Fruit fly (Drosophila melanogaster): Measurements from ENCODE around the gene CG32643.

The CG32643 gene

dm6 chrX:13023777-13024176 lies 39.5 kb downstream of the CG32643 start (continued):
- TF ChIP-seq jing (GFP tag; optimal IDR thresholded peaks at IDR 0.05), result no peak
- TF ChIP-seq CG6175 (GFP tag; IDR thresholded peaks at IDR 0.05), result no peak
- TF ChIP-seq CG11247 (GFP tag; IDR thresholded peaks at IDR 0.05), result no peak
- TF ChIP-seq CG10267 (tag; optimal IDR thresholded peaks at IDR 0.05), result no peak
- no peak for TF ChIP-seq onecut (GFP tag; IDR thresholded peaks at IDR 0.05)
- TF ChIP-seq CG4282 (GFP tag; optimal IDR thresholded peaks at IDR 0.05), result no peak
- 0 out of 3 replicates have a peak, but pooled peaks have one; percentile 52 for TF ChIP-seq Dbx (GFP tag; IDR thresholded peaks at IDR 0.05)
- no peak for TF ChIP-seq CG5245 (GFP tag; optimal IDR thresholded peaks at IDR 0.05)
- TF ChIP-seq Sry-β (GFP tag; optimal IDR thresholded peaks at IDR 0.05), result no peak
- no peak for TF ChIP-seq gsb (GFP tag; IDR thresholded peaks at IDR 0.05)
- no peak for TF ChIP-seq E2f1 (GFP tag; IDR thresholded peaks at IDR 0.05)
- TF ChIP-seq nau (GFP tag; optimal IDR thresholded peaks at IDR 0.05), result no peak
- no peak for TF ChIP-seq Hr3 (GFP tag; optimal IDR thresholded peaks at IDR 0.05)
- TF ChIP-seq CG9727 (GFP tag; optimal IDR thresholded peaks at IDR 0.05), result peak; percentile 16
- no peak for TF ChIP-seq Mrtf (GFP tag; IDR thresholded peaks at IDR 0.05)
- no peak for TF ChIP-seq CG13123 (GFP tag; optimal IDR thresholded peaks at IDR 0.05)
- no peak for TF ChIP-seq TFAM (GFP tag; optimal IDR thresholded peaks at IDR 0.05)
- no peak for TF ChIP-seq CG4854 (GFP tag; optimal IDR thresholded peaks at IDR 0.05)
- no peak for TF ChIP-seq corto (GFP tag; optimal IDR thresholded peaks at IDR 0.05)
- TF ChIP-seq HLH54F (GFP tag; optimal IDR thresholded peaks at IDR 0.05), result peak; percentile 6
- no peak for TF ChIP-seq cato (GFP tag; optimal IDR thresholded peaks at IDR 0.05; ENCODE audit: borderline replicate concordance)
- no peak for TF ChIP-seq Drgx (GFP tag; IDR thresholded peaks at IDR 0.05)
- TF ChIP-seq CG30403 (GFP tag; optimal IDR thresholded peaks at IDR 0.05), result peak; percentile 36

All from whole organism, embryonic.